Fruit fly (Drosophila melanogaster) whole organism, embryonic: ENCODE measurements around the gene Ddc.

Experiments
- Bdp1 ChIP-seq: fragments of 200-800 bp; sonication (Bioruptor generic); optimal IDR thresholded peaks from 3 replicates; lab custom pipeline; 2016; ENCODE audit warnings: missing biosample characterization, missing genetic modification characterization
- CG10431 ChIP-seq: fragments of 200-800 bp; sonication (Bioruptor generic); optimal IDR thresholded peaks from 3 replicates; lab custom pipeline; 2018; ENCODE audit warnings: missing biosample characterization, mild to moderate bottlenecking, missing genetic modification characterization
- CG10543 ChIP-seq: fragments of 200-800 bp; sonication (Bioruptor generic); optimal IDR thresholded peaks from 3 replicates; lab custom pipeline; 2017; ENCODE audit warnings: missing biosample characterization, mild to moderate bottlenecking, missing genetic modification characterization, moderate library complexity
- CG11093 ChIP-seq: fragments of 200-800 bp; sonication (Bioruptor generic); IDR thresholded peaks from 3 replicates; pipeline ENCODE4 v1.3.6; 2022; ENCODE audit warnings: missing biosample characterization, missing genetic modification characterization
- CG11504 ChIP-seq: fragments of 200-800 bp; sonication (Bioruptor generic); optimal IDR thresholded peaks from 3 replicates; lab custom pipeline; 2019; ENCODE audit warnings: missing biosample characterization, mild to moderate bottlenecking, missing genetic modification characterization, moderate library complexity
- CG11723 ChIP-seq: fragments of 200-800 bp; sonication (Bioruptor generic); optimal IDR thresholded peaks from 2 replicates; lab custom pipeline; 2017; ENCODE audit warnings: missing biosample characterization, mild to moderate bottlenecking, missing genetic modification characterization
- CG16813 ChIP-seq: fragments of 200-800 bp; sonication (Bioruptor generic); IDR thresholded peaks from 3 replicates; pipeline ENCODE4 v1.3.6; 2022; ENCODE audit warnings: missing biosample characterization, missing genetic modification characterization; ENCODE audit not compliant: partially characterized antibody
- CG16815 ChIP-seq: fragments of 200-800 bp; sonication (Bioruptor generic); optimal IDR thresholded peaks from 3 replicates; lab custom pipeline; 2017; ENCODE audit warnings: missing biosample characterization, mild to moderate bottlenecking, missing genetic modification characterization
- CG17802 ChIP-seq: fragments of 200-800 bp; sonication (Bioruptor generic); optimal IDR thresholded peaks from 2 replicates; lab custom pipeline; 2018; ENCODE audit warnings: missing biosample characterization, mild to moderate bottlenecking, missing genetic modification characterization, moderate library complexity
- CG1792 ChIP-seq: fragments of 200-800 bp; sonication (Bioruptor generic); optimal IDR thresholded peaks from 2 replicates; lab custom pipeline; 2016; ENCODE audit warnings: missing biosample characterization, missing genetic modification characterization
- CG18764 ChIP-seq: fragments of 200-800 bp; sonication (Bioruptor generic); optimal IDR thresholded peaks from 3 replicates; lab custom pipeline; 2016; ENCODE audit warnings: missing biosample characterization, missing genetic modification characterization
- CG3163 ChIP-seq: fragments of 200-800 bp; sonication (Bioruptor generic); optimal IDR thresholded peaks from 3 replicates; lab custom pipeline; 2016; ENCODE audit warnings: missing biosample characterization, missing genetic modification characterization
- CG32767 ChIP-seq: fragments of 200-800 bp; sonication (Bioruptor generic); IDR thresholded peaks from 2 replicates; pipeline ENCODE4 v1.3.6; 2022; ENCODE audit warnings: missing biosample characterization, missing genetic modification characterization
- CG4617 ChIP-seq: fragments of 200-800 bp; sonication (Bioruptor generic); optimal IDR thresholded peaks from 3 replicates; lab custom pipeline; 2016; ENCODE audit warnings: missing biosample characterization, missing genetic modification characterization, borderline replicate concordance
- CG4730 ChIP-seq: fragments of 200-800 bp; sonication (Bioruptor generic); IDR thresholded peaks from 2 replicates; pipeline ENCODE4 v1.3.6; 2022; ENCODE audit warnings: missing biosample characterization, missing genetic modification characterization
- CG4820 ChIP-seq: fragments of 200-800 bp; sonication (Bioruptor generic); optimal IDR thresholded peaks from 3 replicates; lab custom pipeline; 2016; ENCODE audit warnings: missing biosample characterization, missing genetic modification characterization
- CG7271 ChIP-seq: fragments of 200-800 bp; sonication (Bioruptor generic); optimal IDR thresholded peaks from 2 replicates; lab custom pipeline; 2018; ENCODE audit warnings: missing biosample characterization, mild to moderate bottlenecking, missing genetic modification characterization, moderate library complexity
- CG7556 ChIP-seq: fragments of 200-800 bp; sonication (Bioruptor generic); optimal IDR thresholded peaks from 2 replicates; lab custom pipeline; 2017; ENCODE audit warnings: missing biosample characterization, mild to moderate bottlenecking, missing genetic modification characterization
- CG7745 ChIP-seq: fragments of 200-800 bp; sonication (Bioruptor generic); optimal IDR thresholded peaks from 2 replicates; lab custom pipeline; 2018; ENCODE audit warnings: missing biosample characterization, mild to moderate bottlenecking, missing genetic modification characterization, moderate library complexity
- CG8944 ChIP-seq: fragments of 200-800 bp; sonication (Bioruptor generic); optimal IDR thresholded peaks from 3 replicates; lab custom pipeline; 2016; ENCODE audit warnings: missing biosample characterization, missing genetic modification characterization
- CG9437 ChIP-seq: fragments of 200-800 bp; sonication (Bioruptor generic); optimal IDR thresholded peaks from 2 replicates; lab custom pipeline; 2018; ENCODE audit warnings: missing biosample characterization, mild to moderate bottlenecking, missing genetic modification characterization
- D ChIP-seq, 2 experiments: fragments of 200-800 bp in 1 of 2; fragments of >200 bp in 1 of 2; sonication (Bioruptor generic) in 1 of 2; optimal IDR thresholded peaks; 2 replicates in 1 of 2; 3 replicates in 1 of 2; lab custom pipeline; 2017; ENCODE audit warnings: mild to moderate bottlenecking in 1 of 2, missing biosample characterization in 1 of 2, missing genetic modification characterization in 1 of 2, missing genetic modification reagents in 1 of 2
- D19B ChIP-seq: fragments of 200-800 bp; sonication (Bioruptor generic); optimal IDR thresholded peaks from 2 replicates; lab custom pipeline; 2017; ENCODE audit warnings: missing biosample characterization, mild to moderate bottlenecking, missing genetic modification characterization
- Dfd ChIP-seq, 2 experiments: fragments of >200 bp; optimal IDR thresholded peaks; 2 replicates each; lab custom pipeline; 2017; ENCODE audit warnings: missing biosample characterization in 2 of 2, missing genetic modification characterization in 2 of 2
- Elba2 ChIP-seq: fragments of 200-800 bp; sonication (Bioruptor generic); optimal IDR thresholded peaks from 3 replicates; lab custom pipeline; 2016; ENCODE audit warnings: missing biosample characterization, missing genetic modification characterization
- HmgZ ChIP-seq: fragments of 200-800 bp; sonication (Bioruptor generic); optimal IDR thresholded peaks from 2 replicates; lab custom pipeline; 2018; ENCODE audit warnings: missing biosample characterization, mild to moderate bottlenecking, missing genetic modification characterization
- Nf-YB ChIP-seq: fragments of 200-800 bp; sonication (Bioruptor generic); optimal IDR thresholded peaks from 3 replicates; lab custom pipeline; 2019; ENCODE audit warnings: missing biosample characterization, mild to moderate bottlenecking, missing genetic modification characterization, moderate library complexity
- Sin3A ChIP-seq: fragments of >200 bp; optimal IDR thresholded peaks from 2 replicates; lab custom pipeline; 2018
- ab ChIP-seq: fragments of 200-800 bp; sonication (Bioruptor generic); optimal IDR thresholded peaks from 2 replicates; lab custom pipeline; 2016; ENCODE audit warnings: missing biosample characterization, missing genetic modification characterization
- chn ChIP-seq: fragments of 200-800 bp; sonication (Bioruptor generic); optimal IDR thresholded peaks from 2 replicates; lab custom pipeline; 2016; ENCODE audit warnings: missing biosample characterization, missing genetic modification characterization
- corto ChIP-seq: fragments of 200-800 bp; sonication (Bioruptor generic); optimal IDR thresholded peaks from 2 replicates; lab custom pipeline; 2016; ENCODE audit warnings: missing biosample characterization, mild to moderate bottlenecking, missing genetic modification characterization, moderate library complexity
- dmrt99B ChIP-seq: fragments of 200-800 bp; sonication (Bioruptor generic); optimal IDR thresholded peaks from 2 replicates; lab custom pipeline; 2018; ENCODE audit warnings: missing biosample characterization, mild to moderate bottlenecking, missing genetic modification characterization, moderate library complexity
- gce ChIP-seq: fragments of 200-800 bp; sonication (Bioruptor generic); IDR thresholded peaks from 3 replicates; pipeline ENCODE4 v1.3.6; 2022; ENCODE audit warnings: missing biosample characterization, missing genetic modification characterization
- gro ChIP-seq: fragments of 200-800 bp; sonication (Bioruptor generic); optimal IDR thresholded peaks from 2 replicates; lab custom pipeline; 2016; ENCODE audit warnings: missing biosample characterization, missing genetic modification characterization
- kni ChIP-seq: fragments of 200-800 bp; sonication (Bioruptor generic); optimal IDR thresholded peaks from 3 replicates; lab custom pipeline; 2017; ENCODE audit warnings: mild to moderate bottlenecking, missing biosample characterization, missing genetic modification reagents, missing genetic modification characterization
- lola ChIP-seq, 3 experiments: fragments of >200 bp in 2 of 3; fragments of 200-800 bp in 1 of 3; sonication (Bioruptor generic) in 1 of 3; optimal IDR thresholded peaks; 2 replicates each; lab custom pipeline; 2017 to 2019; ENCODE audit warnings: missing biosample characterization in 3 of 3, missing genetic modification characterization in 3 of 3, mild to moderate bottlenecking in 1 of 3, moderate library complexity in 1 of 3
- mld ChIP-seq: fragments of 200-800 bp; sonication (Bioruptor generic); IDR thresholded peaks from 3 replicates; pipeline ENCODE4 v1.3.6; 2022; ENCODE audit warnings: missing biosample characterization, missing genetic modification characterization; ENCODE audit not compliant: partially characterized antibody
- nom ChIP-seq: fragments of 200-800 bp; sonication (Bioruptor generic); optimal IDR thresholded peaks from 2 replicates; lab custom pipeline; 2017; ENCODE audit warnings: missing biosample characterization, missing genetic modification characterization, mild to moderate bottlenecking, moderate library complexity, missing genetic modification reagents
- onecut ChIP-seq: fragments of 200-800 bp; sonication (Bioruptor generic); IDR thresholded peaks from 2 replicates; pipeline ENCODE4 v1.3.6; 2022; ENCODE audit warnings: missing biosample characterization, missing genetic modification characterization
- pho ChIP-seq: fragments of 200-800 bp; sonication (Bioruptor generic); optimal IDR thresholded peaks from 2 replicates; lab custom pipeline; 2016; ENCODE audit warnings: missing biosample characterization, missing genetic modification characterization
- prd ChIP-seq, 3 experiments: fragments of >200 bp in 2 of 3; fragments of 200-800 bp in 1 of 3; sonication (Bioruptor generic) in 1 of 3; optimal IDR thresholded peaks in 2 of 3; IDR thresholded peaks in 1 of 3; 2 replicates in 2 of 3; 3 replicates in 1 of 3; pipeline versions ENCODE4 v1.3.6 to Lab custom; 2017 to 2022; ENCODE audit warnings: missing biosample characterization in 1 of 3, missing genetic modification characterization in 1 of 3
- seq ChIP-seq: fragments of 200-800 bp; sonication (Bioruptor generic); IDR thresholded peaks from 2 replicates; pipeline ENCODE4 v1.3.6; 2022; ENCODE audit warnings: missing biosample characterization, missing genetic modification characterization
- shn ChIP-seq: fragments of 200-800 bp; sonication (Bioruptor generic); optimal IDR thresholded peaks from 3 replicates; lab custom pipeline; 2016; ENCODE audit warnings: missing biosample characterization, missing genetic modification characterization
- stwl ChIP-seq: fragments of 200-800 bp; sonication (Bioruptor generic); optimal IDR thresholded peaks from 3 replicates; lab custom pipeline; 2018; ENCODE audit warnings: missing biosample characterization, mild to moderate bottlenecking, missing genetic modification characterization, moderate library complexity
- tin ChIP-seq: fragments of 200-800 bp; sonication (Bioruptor generic); optimal IDR thresholded peaks from 3 replicates; lab custom pipeline; 2016; ENCODE audit warnings: missing biosample characterization, missing genetic modification characterization
- unpg ChIP-seq: fragments of 200-800 bp; sonication (Bioruptor generic); optimal IDR thresholded peaks from 3 replicates; lab custom pipeline; 2018; ENCODE audit warnings: missing biosample characterization, mild to moderate bottlenecking, missing genetic modification characterization, moderate library complexity
- zen ChIP-seq: fragments of 200-800 bp; sonication (Bioruptor generic); optimal IDR thresholded peaks from 3 replicates; lab custom pipeline; 2018; ENCODE audit warnings: missing biosample characterization, mild to moderate bottlenecking, missing genetic modification characterization, moderate library complexity

Gene Ddc

dm6 chr2L:19133465-19134365 lies 13.6 kb upstream of the Ddc start, which contains the start of gene brat (continued):
- TF ChIP-seq CG8944 (GFP tag; lab: Kevin White, UChicago), result peak; percentile 55
- peak; percentile 59 for TF ChIP-seq pho
- peak; percentile 61 for TF ChIP-seq CG10543
- TF ChIP-seq dmrt99B (tag; lab: Kevin White, UChicago), result peak; percentile 5
- TF ChIP-seq CG9437 (GFP tag; lab: Kevin White, UChicago), result peak; percentile 53
- TF ChIP-seq CG7556, result peak; percentile 1
- TF ChIP-seq CG1792, result peak; percentile 35
- TF ChIP-seq CG4730 (GFP tag; lab: Robert Waterston, UW), result no peak
- peak; percentile 46 for TF ChIP-seq kni (GFP tag; lab: Kevin White, UChicago)
- TF ChIP-seq gro (GFP tag; lab: Kevin White, UChicago), result no peak
- peak in 1 of 3 experiments; percentile 48 for TF ChIP-seq lola (GFP tag; optimal IDR thresholded peaks at IDR 0.05; lab: Kevin White, UChicago)
- peak; percentile 80 for TF ChIP-seq stwl
- no peak for TF ChIP-seq nom
- TF ChIP-seq seq (GFP tag; lab: Robert Waterston, UW), result peak; percentile 15; the same call in 1 of the 2 replicates
- TF ChIP-seq shn (GFP tag; lab: Kevin White, UChicago), result peak; percentile 62
- TF ChIP-seq D (optimal IDR thresholded peaks at IDR 0.05; lab: Kevin White, UChicago), result no peak
- no peak for TF ChIP-seq D (GFP tag; optimal IDR thresholded peaks at IDR 0.05; lab: Kevin White, UChicago)
- TF ChIP-seq CG11723 (GFP tag; lab: Kevin White, UChicago), result no peak
- TF ChIP-seq CG4617 (GFP tag; lab: Kevin White, UChicago), result peak; percentile 48
- peak; percentile 83 for TF ChIP-seq Sin3A (lab: Kevin White, UChicago)
- TF ChIP-seq HmgZ (tag; lab: Kevin White, UChicago), result peak; percentile 54
- peak; percentile 62 for TF ChIP-seq CG11504 (tag; lab: Kevin White, UChicago)
- TF ChIP-seq Elba2 (GFP tag; lab: Kevin White, UChicago), result peak; percentile 76
- no peak for TF ChIP-seq D19B (GFP tag; lab: Kevin White, UChicago)
- TF ChIP-seq ab, result no peak
- peak; percentile 95 for TF ChIP-seq CG16813 (GFP tag; lab: Robert Waterston, UW)
- TF ChIP-seq CG4820 (GFP tag; lab: Kevin White, UChicago), result peak; percentile 36
- TF ChIP-seq zen (tag; lab: Kevin White, UChicago), result peak; percentile 11
- peak; percentile 5 for TF ChIP-seq chn (GFP tag; lab: Kevin White, UChicago)
- no peak for TF ChIP-seq CG32767 (GFP tag; lab: Robert Waterston, UW)
- TF ChIP-seq Dfd (GFP tag; optimal IDR thresholded peaks at IDR 0.05; lab: Kevin White, UChicago), result no peak
- 0 out of 2 replicates have a peak, but pooled peaks have one; percentile 11 for TF ChIP-seq onecut (GFP tag; lab: Robert Waterston, UW)
- TF ChIP-seq corto, result peak; percentile 26
- TF ChIP-seq Nf-YB, result peak; percentile 8
- peak; percentile 78; the same call in 1 of the 3 replicates for TF ChIP-seq mld (GFP tag; lab: Robert Waterston, UW)
- no peak for TF ChIP-seq prd (optimal IDR thresholded peaks at IDR 0.05; lab: Kevin White, UChicago)
- peak; percentile 62; the same call in 2 of the 3 replicates for TF ChIP-seq prd (GFP tag; IDR thresholded peaks at IDR 0.05; lab: Robert Waterston, UW)
- TF ChIP-seq Bdp1 (GFP tag; lab: Kevin White, UChicago), result no peak
- no peak for TF ChIP-seq CG7745 (tag; lab: Kevin White, UChicago)
- TF ChIP-seq CG3163, result no peak
- TF ChIP-seq CG10431 (GFP tag; lab: Kevin White, UChicago), result no peak
- peak; percentile 28 for TF ChIP-seq CG18764 (GFP tag; lab: Kevin White, UChicago)
- TF ChIP-seq CG17802 (tag; lab: Kevin White, UChicago), result peak; percentile 51
- TF ChIP-seq gce (GFP tag; lab: Robert Waterston, UW), result no peak
- no peak for TF ChIP-seq CG11093
- no peak for TF ChIP-seq CG16815 (GFP tag; lab: Kevin White, UChicago)
- no peak for TF ChIP-seq CG7271 (tag; lab: Kevin White, UChicago)
- peak; percentile 40 for TF ChIP-seq unpg (GFP tag; lab: Kevin White, UChicago)
- TF ChIP-seq tin (GFP tag; lab: Kevin White, UChicago), result peak; percentile 47
